Fruit fly (Drosophila melanogaster) whole organism, prepupa: ENCODE data around the gene Mes2.

Experiments
- Blimp-1 ChIP-seq: fragments of 200-800 bp; sonication (Bioruptor generic); optimal IDR thresholded peaks from 3 replicates; lab custom pipeline; 2017; ENCODE audit warnings: missing biosample characterization, missing genetic modification characterization, mild to moderate bottlenecking, moderate library complexity, missing genetic modification reagents
- CG11902 ChIP-seq: fragments of 200-800 bp; sonication (Bioruptor generic); optimal IDR thresholded peaks from 3 replicates; lab custom pipeline; 2016; ENCODE audit warnings: missing biosample characterization, missing genetic modification characterization
- CG15336 ChIP-seq: fragments of 200-800 bp; sonication (Bioruptor generic); IDR thresholded peaks from 2 replicates; pipeline ENCODE4 v1.3.6; 2022; ENCODE audit warnings: missing biosample characterization, missing genetic modification characterization
- CG31627 ChIP-seq: fragments of 200-800 bp; sonication (Bioruptor generic); optimal IDR thresholded peaks from 3 replicates; lab custom pipeline; 2016; ENCODE audit warnings: missing biosample characterization, missing genetic modification characterization
- CG9139 ChIP-seq: fragments of 200-800 bp; sonication (Bioruptor generic); optimal IDR thresholded peaks from 3 replicates; lab custom pipeline; 2017; ENCODE audit warnings: missing biosample characterization, mild to moderate bottlenecking, missing genetic modification characterization
- Eip75B ChIP-seq: fragments of 200-800 bp; sonication (Bioruptor generic); optimal IDR thresholded peaks from 3 replicates; lab custom pipeline; 2016; ENCODE audit warnings: missing biosample characterization, missing genetic modification characterization
- Eip78C ChIP-seq: fragments of 200-800 bp; sonication (Bioruptor generic); peaks from one replicate; lab custom pipeline; 2016; ENCODE audit warnings: missing biosample characterization, missing genetic modification characterization
- Sox102F ChIP-seq: fragments of 200-800 bp; sonication (Bioruptor generic); optimal IDR thresholded peaks from 2 replicates; lab custom pipeline; 2016; ENCODE audit warnings: missing biosample characterization, mild to moderate bottlenecking, missing genetic modification characterization
- vri ChIP-seq: fragments of 200-800 bp; sonication (Bioruptor generic); optimal IDR thresholded peaks from 3 replicates; lab custom pipeline; 2016; ENCODE audit warnings: missing biosample characterization, mild to moderate bottlenecking, missing genetic modification characterization

DNA sequence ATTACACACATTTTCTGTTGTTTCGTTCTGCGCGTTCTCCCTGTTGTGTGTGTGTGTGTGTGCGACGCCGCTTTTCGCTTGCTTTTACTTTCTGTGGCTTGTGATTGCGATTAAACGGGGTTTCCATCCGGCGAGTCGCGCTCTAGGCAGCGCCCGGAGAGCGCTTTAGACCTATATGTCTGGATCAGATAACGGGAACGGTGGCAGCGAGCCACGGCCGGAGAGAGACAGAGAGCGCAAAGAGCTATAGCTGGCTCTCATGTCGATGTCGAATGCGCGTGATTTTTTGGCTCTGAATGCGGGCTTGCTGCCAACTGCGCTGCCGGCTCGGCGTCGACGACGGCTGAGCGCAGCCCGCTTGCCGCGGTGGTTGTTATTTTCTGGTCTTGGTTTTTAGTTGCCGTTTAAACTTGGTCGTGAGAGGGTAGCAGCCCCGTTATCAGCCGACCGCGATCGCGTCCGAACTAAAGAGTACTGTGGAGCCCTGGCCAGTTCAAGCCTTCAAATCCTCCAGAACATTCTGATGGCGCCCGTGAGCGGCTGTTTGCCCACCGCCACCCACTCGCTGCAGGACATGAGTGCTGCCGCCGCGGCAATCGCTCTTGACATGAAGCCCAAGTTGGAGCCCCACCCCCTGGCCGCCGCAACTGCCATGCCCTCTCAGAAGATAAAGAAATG lies at the start of gene Mes2:
- TF ChIP-seq Eip78C (peak; percentile 8), Blimp-1 (GFP tag; lab: Kevin White, UChicago) (peak; percentile 65), Eip75B (GFP tag; lab: Kevin White, UChicago) (no peak), CG15336 (GFP tag; lab: Robert Waterston, UW) (no peak), vri (GFP tag; lab: Kevin White, UChicago) (no peak), CG31627 (GFP tag; lab: Kevin White, UChicago) (no peak), CG11902 (GFP tag; lab: Kevin White, UChicago) (no peak), Sox102F (no peak), CG9139 (GFP tag; lab: Kevin White, UChicago) (peak; percentile 9)
